Worm (Caenorhabditis elegans): ENCODE data around the gene ZK105.11.

- TF ChIP-seq lin-29 (GFP tag; IDR thresholded peaks at IDR 0.05) (no peak), unc-130 (GFP tag; optimal IDR thresholded peaks at IDR 0.05) (no peak), ztf-11 (tag; optimal IDR thresholded peaks at IDR 0.05) (no peak), lin-13 (GFP tag; optimal IDR thresholded peaks at IDR 0.05) (no peak), nhr-76 (tag; optimal IDR thresholded peaks at IDR 0.05) (no peak), nhr-77 (tag; optimal IDR thresholded peaks at IDR 0.05) (no peak), egl-27 (tag; optimal IDR thresholded peaks at IDR 0.05) (no peak), nhr-28 (tag; optimal IDR thresholded peaks at IDR 0.05) (no peak)
Observed at ce11 chrV:7716034-7716433, 7.6 kb upstream of the ZK105.11 start, which contains the start of gene ZK105.12.
